Worm (Caenorhabditis elegans): ENCODE measurements around the gene F54F12.1.
A peak's percentile ranks its signal among the peaks of the same experiment; 100 is the strongest.

F54F12.1 gene

DNA sequence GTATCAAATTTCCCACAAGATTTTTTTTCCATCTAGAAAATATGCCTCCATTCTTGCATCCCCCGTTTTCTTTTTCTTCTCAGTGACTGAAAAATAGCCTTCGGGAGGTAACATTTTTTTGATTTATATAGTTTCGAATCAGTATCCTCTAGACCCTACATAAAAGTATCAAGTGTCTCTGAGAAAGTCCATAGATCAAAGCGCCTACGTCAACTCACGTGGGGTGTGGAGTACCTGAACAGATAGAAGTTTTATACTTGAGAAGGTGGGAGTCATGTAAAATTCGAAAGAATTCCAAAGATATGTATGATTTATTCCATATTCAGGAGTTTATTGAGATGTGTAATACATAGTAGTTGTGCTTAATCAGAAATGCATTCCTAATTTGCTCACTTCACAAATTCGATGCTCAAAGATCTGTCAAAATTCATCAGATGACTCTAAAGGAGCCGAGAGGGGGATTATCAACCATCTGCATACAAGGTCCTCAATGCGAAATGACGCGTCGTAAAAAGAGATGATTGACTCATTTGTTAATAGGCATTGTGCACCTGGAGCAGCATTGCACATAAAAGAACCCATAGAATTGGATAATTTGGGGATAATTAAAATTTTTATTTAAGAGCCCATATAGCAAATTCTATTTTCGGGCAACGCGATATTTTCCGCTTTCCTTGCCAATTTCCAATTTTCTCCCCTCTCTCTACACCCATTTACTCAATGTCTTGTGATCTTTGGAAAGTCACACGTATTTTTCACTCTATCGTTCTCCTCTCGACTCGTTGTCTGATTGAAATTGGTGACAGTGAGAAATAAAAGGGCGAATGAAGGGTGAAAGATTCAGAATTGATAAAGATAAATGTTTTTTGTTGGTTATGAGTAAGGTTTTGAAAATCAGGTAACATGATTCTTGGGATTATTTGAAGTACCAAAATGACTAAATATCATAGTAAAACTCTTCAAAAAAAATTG is 9.3 kb upstream of the F54F12.1 start (continued):
- TF ChIP-seq elt-3 (tag; optimal IDR thresholded peaks at IDR 0.05) (peak in 2 of 6 experiments; percentile 11 to 13), aly-2 (tag; optimal IDR thresholded peaks at IDR 0.05) (no peak), nhr-19 (GFP tag; conservative IDR thresholded peaks at IDR 0.05) (peak; percentile 50), rnt-1 (tag; optimal IDR thresholded peaks at IDR 0.05) (peak; percentile 25), nhr-77 (tag; optimal IDR thresholded peaks at IDR 0.05) (no peak), lin-35 (GFP tag; optimal IDR thresholded peaks at IDR 0.05) (peak; percentile 7 to 69), vab-15 (tag; optimal IDR thresholded peaks at IDR 0.05) (peak; percentile 54), dsc-1 (tag; optimal IDR thresholded peaks at IDR 0.05) (peak; percentile 86), tbx-2 (tag; optimal IDR thresholded peaks at IDR 0.05) (no peak), fos-1 (tag; optimal IDR thresholded peaks at IDR 0.05) (no peak), egl-13 (tag; optimal IDR thresholded peaks at IDR 0.05) (no peak), ceh-82 (tag; optimal IDR thresholded peaks at IDR 0.05) (peak in 1 of 3 experiments; percentile 13), ceh-88 (GFP tag; IDR thresholded peaks at IDR 0.05) (no peak), tlp-1 (tag; optimal IDR thresholded peaks at IDR 0.05) (no peak), nhr-20 (tag; optimal IDR thresholded peaks at IDR 0.05) (peak; percentile 68), sox-4 (tag; optimal IDR thresholded peaks at IDR 0.05) (peak; percentile 71), swsn-7 (tag; optimal IDR thresholded peaks at IDR 0.05) (peak; percentile 19), pax-3 (tag; optimal IDR thresholded peaks at IDR 0.05) (peak; percentile 17), pqm-1 (tag; optimal IDR thresholded peaks at IDR 0.05) (no peak), lir-3 (tag; optimal IDR thresholded peaks at IDR 0.05; ENCODE audit: poor library complexity) (peak; percentile 46), nhr-12 (tag; optimal IDR thresholded peaks at IDR 0.05) (no peak), mdl-1 (tag; optimal IDR thresholded peaks at IDR 0.05) (peak in 1 of 2 experiments; percentile 61)

ce11 chrIII:13062989-13063388 is 7.7 kb upstream of the F54F12.1 start:
- TF ChIP-seq C04F5.9 (tag; optimal IDR thresholded peaks at IDR 0.05) (no peak), vab-15 (tag; optimal IDR thresholded peaks at IDR 0.05) (peak; percentile 38), unc-130 (tag; optimal IDR thresholded peaks at IDR 0.05) (peak; percentile 15), efl-1 (optimal IDR thresholded peaks at IDR 0.05) (no peak), efl-1 (GFP tag; optimal IDR thresholded peaks at IDR 0.05 in 1 of 2) (peak in 1 of 2 experiments; percentile 93), snpc-4 (tag; optimal IDR thresholded peaks at IDR 0.05) (no peak), rnt-1 (tag; optimal IDR thresholded peaks at IDR 0.05) (peak; percentile 60), elt-2 (tag; optimal IDR thresholded peaks at IDR 0.05) (no peak), ztf-11 (tag; optimal IDR thresholded peaks at IDR 0.05) (no peak), unc-86 (tag; optimal IDR thresholded peaks at IDR 0.05) (no peak), skn-1 (tag; optimal IDR thresholded peaks at IDR 0.05) (peak; percentile 8)

DNA sequence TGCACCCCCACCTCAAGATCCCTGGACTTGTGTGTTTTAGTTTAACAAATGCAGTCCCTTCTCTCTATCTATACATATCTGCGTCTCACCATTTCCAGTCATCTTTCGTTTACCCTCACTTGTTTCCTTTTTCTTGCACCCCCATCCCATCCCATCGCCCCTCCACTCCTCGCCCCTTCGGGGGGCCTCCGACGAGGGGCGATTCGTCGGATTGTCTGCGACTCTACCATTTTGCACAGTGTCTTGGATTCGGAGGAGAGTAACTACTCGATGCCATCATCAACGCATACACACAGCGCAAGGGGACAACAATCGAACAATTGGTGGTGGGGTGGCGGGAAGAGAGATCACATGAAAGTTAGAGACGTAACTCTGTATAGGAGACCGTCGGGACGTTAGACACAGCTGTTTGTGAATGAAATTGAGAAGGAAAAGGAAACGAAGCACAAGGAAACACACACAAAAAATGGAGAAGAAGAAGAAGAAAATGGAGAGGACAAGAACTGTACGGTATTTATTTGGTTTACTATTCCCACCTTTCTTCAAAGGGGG is 7.2 kb upstream of the F54F12.1 start:
- peak; percentile 97 for TF ChIP-seq fkh-10 (GFP tag; optimal IDR thresholded peaks at IDR 0.05)
- peak; percentile 57 to 75 (median 60) for TF ChIP-seq dpl-1 (GFP tag; optimal IDR thresholded peaks at IDR 0.05)
- peak; percentile 67 to 85 for TF ChIP-seq lin-35 (GFP tag; optimal IDR thresholded peaks at IDR 0.05)
- peak; percentile 75 for TF ChIP-seq aly-2 (tag; optimal IDR thresholded peaks at IDR 0.05)
- peak; percentile 10 for TF ChIP-seq nhr-28 (tag; optimal IDR thresholded peaks at IDR 0.05)
- TF ChIP-seq alr-1 (tag; optimal IDR thresholded peaks at IDR 0.05; ENCODE audit: borderline replicate concordance), result no peak
- peak; percentile 61 for TF ChIP-seq vab-15 (tag; optimal IDR thresholded peaks at IDR 0.05)
- peak; percentile 88 for TF ChIP-seq sox-4 (tag; optimal IDR thresholded peaks at IDR 0.05)
- peak; percentile 87 for TF ChIP-seq nhr-19 (GFP tag; conservative IDR thresholded peaks at IDR 0.05)
- peak; percentile 48; the same call in 1 of the 2 replicates for TF ChIP-seq grh-1 (GFP tag; IDR thresholded peaks at IDR 0.05)
- TF ChIP-seq ceh-90 (tag; optimal IDR thresholded peaks at IDR 0.05), result no peak
- TF ChIP-seq rnt-1 (tag; optimal IDR thresholded peaks at IDR 0.05), result peak; percentile 83
- peak; percentile 82 for TF ChIP-seq zag-1 (tag; optimal IDR thresholded peaks at IDR 0.05)
- TF ChIP-seq tlp-1 (tag; optimal IDR thresholded peaks at IDR 0.05), result no peak
- TF ChIP-seq snpc-4 (tag; optimal IDR thresholded peaks at IDR 0.05), result peak; percentile 47
- peak; percentile 84; the same call in 1 of the 2 replicates for TF ChIP-seq mab-9 (GFP tag; IDR thresholded peaks at IDR 0.05)
- peak; percentile 48 for TF ChIP-seq pag-3 (tag; optimal IDR thresholded peaks at IDR 0.05; ENCODE audit: borderline replicate concordance, insufficient read depth)
- peak; percentile 81 for TF ChIP-seq nhr-11 (tag; optimal IDR thresholded peaks at IDR 0.05)
- TF ChIP-seq mef-2 (tag; optimal IDR thresholded peaks at IDR 0.05), result peak; percentile 91
- TF ChIP-seq nhr-85 (tag), result peak; percentile 98
- TF ChIP-seq C16A3.4 (tag; optimal IDR thresholded peaks at IDR 0.05), result peak; percentile 92
- peak; percentile 33 for TF ChIP-seq lin-39 (tag; optimal IDR thresholded peaks at IDR 0.05)
- peak in 1 of 6 experiments; percentile 20 for TF ChIP-seq elt-3 (tag; optimal IDR thresholded peaks at IDR 0.05)
- TF ChIP-seq dsc-1 (tag; optimal IDR thresholded peaks at IDR 0.05), result peak; percentile 93
- no peak for TF ChIP-seq lin-15B (tag; optimal IDR thresholded peaks at IDR 0.05)

Measured in whole organism, L1 larva.